Worm (Caenorhabditis elegans): ENCODE data around the gene ipla-7.

ipla-7 gene

ce11 chrIV:10009536-10009935, 53.1 kb downstream of the ipla-7 start, which contains the start of gene magu-4:
Gene magu-4 (plus strand): TSS chrIV:10009753.
- no peak for TF ChIP-seq dmd-4 (tag; optimal IDR thresholded peaks at IDR 0.05; ENCODE audit: borderline replicate concordance)
- TF ChIP-seq gmeb-2 (tag; optimal IDR thresholded peaks at IDR 0.05) = no peak
- TF ChIP-seq mec-3 (tag; optimal IDR thresholded peaks at IDR 0.05; ENCODE audit: borderline replicate concordance) = no peak
- TF ChIP-seq elt-2 (tag; optimal IDR thresholded peaks at IDR 0.05) = no peak
- no peak for TF ChIP-seq tbx-2 (tag; optimal IDR thresholded peaks at IDR 0.05)
- TF ChIP-seq pros-1 (tag; optimal IDR thresholded peaks at IDR 0.05) = no peak
- TF ChIP-seq sox-2 (GFP tag; IDR thresholded peaks at IDR 0.05) = no peak
- TF ChIP-seq C08G9.2 (tag; optimal IDR thresholded peaks at IDR 0.05) = no peak
- no peak for TF ChIP-seq ets-4 (tag; optimal IDR thresholded peaks at IDR 0.05)
- no peak for TF ChIP-seq ttx-3 (tag; optimal IDR thresholded peaks at IDR 0.05)
- TF ChIP-seq elt-4 (tag; optimal IDR thresholded peaks at IDR 0.05) = no peak
- TF ChIP-seq ceh-14 (tag; optimal IDR thresholded peaks at IDR 0.05) = no peak

ce11 chrIV:10007758-10008157, 54.9 kb downstream of the ipla-7 start:
- TF ChIP-seq C08G9.2 (tag; optimal IDR thresholded peaks at IDR 0.05) (no peak), ref-2 (tag; optimal IDR thresholded peaks at IDR 0.05) (peak; percentile 10), nhr-11 (tag; optimal IDR thresholded peaks at IDR 0.05) (no peak), pha-2 (tag; optimal IDR thresholded peaks at IDR 0.05) (no peak)

- no peak for TF ChIP-seq ets-4 (tag; optimal IDR thresholded peaks at IDR 0.05)
These were observed 55.9 kb downstream of the ipla-7 start, which contains the start of gene C47E12.13 for ce11 chrIV:10006792-10007191. Gene C47E12.13 (minus strand): TSS chrIV:10006892.

Measured in whole organism, late embryonic.